Worm (Caenorhabditis elegans) whole organism, midembryonic: ENCODE measurements around the gene sru-31.

Source experiments
- T22C8.4 ChIP-seq: fragments of 200-800 bp; sonication (Bioruptor generic); IDR thresholded peaks from 2 replicates; pipeline ENCODE4 v1.3.6; 2022; ENCODE audit warnings: missing genetic modification characterization, missing compliant biosample characterization
- cog-1 ChIP-seq: sonication (generic microtip); optimal IDR thresholded peaks from 2 replicates; lab custom pipeline; 2016; ENCODE audit warnings: missing genetic modification characterization, missing compliant biosample characterization
- flt-1 ChIP-seq: fragments of 200-800 bp; sonication (Bioruptor generic); IDR thresholded peaks from 2 replicates; pipeline ENCODE4 v1.3.6; 2022; ENCODE audit warnings: missing genetic modification characterization, missing compliant biosample characterization
- klf-2 ChIP-seq: fragments of 200-800 bp; sonication (Bioruptor generic); conservative IDR thresholded peaks from 2 replicates; pipeline ENCODE4 v1.3.6; 2022; ENCODE audit warnings: missing genetic modification reagents, missing genetic modification characterization, missing compliant biosample characterization
- med-1 ChIP-seq: sonication (generic microtip); optimal IDR thresholded peaks from 2 replicates; lab custom pipeline; 2017; ENCODE audit warnings: missing genetic modification characterization, mild to moderate bottlenecking, missing compliant biosample characterization, antibody characterized with exemption, missing genetic modification reagents; ENCODE audit not compliant: insufficient read depth
- ref-1 ChIP-seq: fragments of 200-800 bp; sonication (Bioruptor generic); conservative IDR thresholded peaks from 2 replicates; pipeline ENCODE4 v1.3.6; 2022; ENCODE audit warnings: missing genetic modification reagents, missing genetic modification characterization, missing compliant biosample characterization
- tab-1 ChIP-seq: fragments of 200-800 bp; sonication (Bioruptor generic); IDR thresholded peaks from 2 replicates; pipeline ENCODE4 v1.3.6; 2022; ENCODE audit warnings: missing genetic modification characterization, missing compliant biosample characterization
- ztf-23 ChIP-seq: fragments of 200-800 bp; sonication (Bioruptor generic); IDR thresholded peaks from 2 replicates; pipeline ENCODE4 v1.3.6; 2022; ENCODE audit warnings: missing genetic modification reagents, missing genetic modification characterization, missing compliant biosample characterization
- ztf-29 ChIP-seq: fragments of 200-800 bp; sonication (Bioruptor generic); IDR thresholded peaks from 2 replicates; pipeline ENCODE4 v1.3.6; 2022; ENCODE audit warnings: missing genetic modification reagents, missing genetic modification characterization, missing compliant biosample characterization

sru-31 gene

DNA sequence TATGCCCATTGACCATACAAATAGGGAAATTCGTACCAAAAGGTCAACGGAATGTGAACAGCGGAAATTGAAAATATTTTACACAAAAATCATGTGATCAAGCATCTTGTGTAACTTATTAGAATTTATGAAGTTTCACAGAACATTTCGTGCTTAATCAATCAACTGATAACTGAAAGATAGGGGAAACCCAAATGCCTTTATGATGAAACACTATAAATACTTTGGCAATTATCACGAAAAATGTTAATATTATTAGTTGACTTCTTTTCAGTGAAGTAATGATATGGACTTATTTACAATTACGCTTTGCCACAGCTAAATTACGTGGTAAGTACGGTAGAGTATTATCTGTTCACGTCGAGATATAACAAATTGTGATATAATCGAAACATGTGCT, 40.5 kb downstream of the sru-31 start:
- TF ChIP-seq klf-2 (GFP tag; lab: Robert Waterston, UW): no peak
- no peak for TF ChIP-seq ztf-23
- no peak for TF ChIP-seq ztf-29
- TF ChIP-seq med-1: no peak
- TF ChIP-seq ref-1: no peak
- TF ChIP-seq flt-1 (GFP tag; lab: Robert Waterston, UW): no peak
- TF ChIP-seq T22C8.4 (GFP tag; lab: Robert Waterston, UW): no peak
- TF ChIP-seq cog-1 (tag; lab: Kevin White, UChicago): no peak
- TF ChIP-seq tab-1: no peak

DNA sequence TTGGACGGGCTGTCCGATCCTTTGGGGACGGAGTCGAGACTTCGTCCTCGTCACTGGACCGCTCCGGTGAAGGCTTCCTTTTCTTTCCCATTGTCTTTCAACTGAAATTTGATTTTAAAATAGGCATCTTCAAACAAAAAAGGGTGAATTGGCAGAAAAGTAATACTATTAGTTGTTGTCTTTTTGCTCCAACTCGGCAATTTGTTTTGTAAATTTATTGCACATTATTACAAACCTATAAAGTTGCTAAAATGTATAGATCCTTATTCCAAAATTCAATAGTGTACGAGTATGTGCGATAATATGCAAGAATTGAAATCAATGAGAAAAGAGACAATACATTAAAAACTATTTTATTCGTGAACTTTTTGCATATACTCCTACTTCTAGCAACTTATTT, 43.4 kb downstream of the sru-31 start, which contains the start of gene lsy-12:
TSS of gene lsy-12 (minus strand) at position 101 of the 400 bp plus-strand sequence.
- TF ChIP-seq med-1: no peak
- TF ChIP-seq klf-2 (GFP tag; lab: Robert Waterston, UW): no peak

DNA sequence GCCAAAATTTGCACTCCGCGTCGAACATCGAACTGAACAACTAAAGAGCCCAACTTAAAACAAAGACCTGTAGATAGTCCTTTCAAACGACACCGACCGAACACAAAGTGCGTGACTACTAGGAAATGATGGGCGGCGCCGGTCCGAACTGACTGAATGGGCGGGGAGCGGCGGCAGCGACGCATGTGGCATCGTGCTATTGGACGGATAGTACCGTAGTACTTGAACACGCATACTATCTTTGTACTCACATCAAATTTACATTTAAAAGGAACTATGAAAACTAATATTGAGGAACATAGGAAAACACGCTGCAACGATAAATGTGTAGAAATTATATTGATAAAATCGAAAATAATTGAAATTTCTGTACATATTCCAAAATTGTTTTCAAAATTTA, 43.8 kb downstream of the sru-31 start:
- TF ChIP-seq med-1: no peak
- TF ChIP-seq ref-1: no peak
- no peak for TF ChIP-seq klf-2 (GFP tag; lab: Robert Waterston, UW)
- TF ChIP-seq tab-1: no peak
- TF ChIP-seq ztf-23: no peak
- no peak for TF ChIP-seq ztf-29
- no peak for TF ChIP-seq T22C8.4 (GFP tag; lab: Robert Waterston, UW)
- no peak for TF ChIP-seq cog-1 (tag; lab: Kevin White, UChicago)
- TF ChIP-seq flt-1 (GFP tag; lab: Robert Waterston, UW): no peak
